Fruit fly (Drosophila melanogaster): Measurements from ENCODE around the gene CG16888.

The CG16888 gene

DNA sequence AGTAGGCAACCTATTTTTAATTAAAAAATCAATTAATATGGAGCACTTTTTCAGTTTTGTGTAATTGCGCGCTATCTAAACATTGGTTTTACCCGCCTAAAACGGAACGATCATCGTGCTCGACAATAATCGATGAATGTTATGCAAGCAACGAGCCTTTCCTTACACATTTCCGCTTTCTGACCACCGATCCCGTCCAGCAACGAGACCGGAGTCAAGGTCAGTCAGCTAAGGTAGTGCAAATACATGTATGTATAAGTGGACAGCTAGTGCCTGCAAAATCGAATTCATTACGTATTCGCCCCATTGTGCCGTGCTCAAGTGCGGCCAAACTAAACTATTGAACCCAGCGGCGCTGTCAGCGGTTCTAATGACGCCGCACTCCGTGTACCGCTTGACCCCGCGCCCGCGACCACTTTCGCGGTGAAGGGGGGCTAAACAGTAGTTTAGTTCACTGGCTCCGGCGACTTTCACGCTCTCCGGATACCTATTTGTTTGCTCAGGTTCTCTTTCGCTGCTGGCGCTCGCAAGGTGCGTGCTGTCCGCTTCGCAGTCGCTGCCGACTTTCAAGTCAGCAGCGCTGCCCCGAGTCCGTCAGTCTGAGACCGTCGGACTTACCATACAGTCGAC is 9.9 kb downstream of the CG16888 start, which contains the start of gene CAH1 (continued):
- no peak for TF ChIP-seq CG9817 (tag; optimal IDR thresholded peaks at IDR 0.05)
- TF ChIP-seq Mes4 (GFP tag; optimal IDR thresholded peaks at IDR 0.05): no peak
- no peak for TF ChIP-seq CG10366 (GFP tag; IDR thresholded peaks at IDR 0.05)
- no peak for TF ChIP-seq HLH54F (GFP tag; optimal IDR thresholded peaks at IDR 0.05)
- TF ChIP-seq exex (tag; optimal IDR thresholded peaks at IDR 0.05): peak; percentile 71
- peak; percentile 22 for TF ChIP-seq Ets65A (GFP tag)
- TF ChIP-seq bbx (GFP tag; IDR thresholded peaks at IDR 0.05; ENCODE audit: partially characterized antibody): no peak
- TF ChIP-seq bowl (GFP tag; IDR thresholded peaks at IDR 0.05): no peak
- no peak for TF ChIP-seq CG14710 (tag; optimal IDR thresholded peaks at IDR 0.05)
- no peak for TF ChIP-seq Mrtf (GFP tag; IDR thresholded peaks at IDR 0.05)
- no peak for TF ChIP-seq Lpt (GFP tag; optimal IDR thresholded peaks at IDR 0.05)
- TF ChIP-seq Dbx (GFP tag; IDR thresholded peaks at IDR 0.05): peak; percentile 44; the same call in 1 of the 3 replicates
- TF ChIP-seq Six4 (GFP tag; optimal IDR thresholded peaks at IDR 0.05): no peak
- TF ChIP-seq CG17361 (GFP tag; IDR thresholded peaks at IDR 0.05): no peak
- TF ChIP-seq hkb (optimal IDR thresholded peaks at IDR 0.05): no peak
- TF ChIP-seq hkb (GFP tag; IDR thresholded peaks at IDR 0.05): no peak
- TF ChIP-seq wek (GFP tag; optimal IDR thresholded peaks at IDR 0.05): no peak
- TF ChIP-seq phol (tag; optimal IDR thresholded peaks at IDR 0.05): no peak
- no peak for TF ChIP-seq CG3407 (GFP tag; optimal IDR thresholded peaks at IDR 0.05)
- TF ChIP-seq CG4404 (GFP tag; IDR thresholded peaks at IDR 0.05): no peak
- TF ChIP-seq CG32532 (GFP tag; IDR thresholded peaks at IDR 0.05): peak; percentile 19; the same call in 1 of the 2 replicates
- TF ChIP-seq CG12942 (GFP tag; optimal IDR thresholded peaks at IDR 0.05): no peak
- peak; percentile 95 for TF ChIP-seq Adf1 (GFP tag; IDR thresholded peaks at IDR 0.05)
- TF ChIP-seq vvl (GFP tag; IDR thresholded peaks at IDR 0.05): peak; percentile 57; the same call in 1 of the 2 replicates
- TF ChIP-seq nau (GFP tag; optimal IDR thresholded peaks at IDR 0.05): no peak
- no peak for TF ChIP-seq Kr (GFP tag; optimal IDR thresholded peaks at IDR 0.05)
- TF ChIP-seq Asciz (GFP tag; optimal IDR thresholded peaks at IDR 0.05): no peak
- peak; percentile 93 for TF ChIP-seq chinmo (GFP tag; IDR thresholded peaks at IDR 0.05; ENCODE audit: partially characterized antibody)
- no peak for TF ChIP-seq CG11247 (GFP tag; IDR thresholded peaks at IDR 0.05)
- TF ChIP-seq CG4328 (GFP tag; optimal IDR thresholded peaks at IDR 0.05): no peak
- TF ChIP-seq pho (GFP tag; optimal IDR thresholded peaks at IDR 0.05): no peak
- TF ChIP-seq org-1 (GFP tag; optimal IDR thresholded peaks at IDR 0.05): no peak
- no peak for TF ChIP-seq sisA (GFP tag; IDR thresholded peaks at IDR 0.05)
- peak; percentile 19; the same call in 1 of the 2 replicates for TF ChIP-seq amos (GFP tag; IDR thresholded peaks at IDR 0.05; ENCODE audit: partially characterized antibody)
- no peak for TF ChIP-seq cg (GFP tag; optimal IDR thresholded peaks at IDR 0.05)
- TF ChIP-seq Dip3 (GFP tag; optimal IDR thresholded peaks at IDR 0.05): no peak
- TF ChIP-seq trem (tag; optimal IDR thresholded peaks at IDR 0.05): no peak
- no peak for TF ChIP-seq CG8290 (GFP tag; optimal IDR thresholded peaks at IDR 0.05)
- TF ChIP-seq CG8290 (tag; optimal IDR thresholded peaks at IDR 0.05): peak in 1 of 2 experiments; percentile 42
- no peak for TF ChIP-seq Atf-2 (GFP tag; optimal IDR thresholded peaks at IDR 0.05)
- TF ChIP-seq GATAe (GFP tag; conservative IDR thresholded peaks at IDR 0.05): no peak
- TF ChIP-seq HLHmδ (GFP tag; optimal IDR thresholded peaks at IDR 0.05): no peak
- 0 out of 2 replicates have a peak, but pooled peaks have one; percentile 43 for TF ChIP-seq CG9932 (GFP tag; IDR thresholded peaks at IDR 0.05)
- TF ChIP-seq Vsx1 (GFP tag; optimal IDR thresholded peaks at IDR 0.05): no peak
- no peak for TF ChIP-seq CG12071 (GFP tag; optimal IDR thresholded peaks at IDR 0.05)
- TF ChIP-seq repo (GFP tag; optimal IDR thresholded peaks at IDR 0.05): no peak
- TF ChIP-seq CG11504 (tag; optimal IDR thresholded peaks at IDR 0.05): no peak
- TF ChIP-seq sim (GFP tag; IDR thresholded peaks at IDR 0.05): no peak
- TF ChIP-seq CG30020 (tag; optimal IDR thresholded peaks at IDR 0.05): no peak
- peak; percentile 83 for TF ChIP-seq CG12769 (tag; optimal IDR thresholded peaks at IDR 0.05)
- no peak for TF ChIP-seq gfzf (GFP tag; optimal IDR thresholded peaks at IDR 0.05)

Data from whole organism, embryonic.